Fruit fly (Drosophila melanogaster) whole organism, wandering third instar larva: ENCODE measurements around the gene Vdup1.

Experiments used
- Abd-B ChIP-seq: fragments of >200 bp; optimal IDR thresholded peaks from 2 replicates; lab custom pipeline; 2017; ENCODE audit warnings: missing biosample characterization, missing genetic modification characterization
- CG32264 ChIP-seq: fragments of 200-800 bp; sonication (Bioruptor generic); optimal IDR thresholded peaks from 2 replicates; lab custom pipeline; 2016; ENCODE audit warnings: missing biosample characterization, missing genetic modification characterization
- CG9705 ChIP-seq: fragments of 200-800 bp; sonication (Bioruptor generic); optimal IDR thresholded peaks from 2 replicates; lab custom pipeline; 2018; ENCODE audit warnings: missing biosample characterization, mild to moderate bottlenecking, missing genetic modification characterization
- CrebA ChIP-seq: fragments of 200-800 bp; sonication (Bioruptor generic); optimal IDR thresholded peaks from 2 replicates; lab custom pipeline; 2016; ENCODE audit warnings: missing biosample characterization, mild to moderate bottlenecking, missing genetic modification characterization, borderline replicate concordance
- Dfd ChIP-seq: fragments of >200 bp; optimal IDR thresholded peaks from 2 replicates; lab custom pipeline; 2017; ENCODE audit warnings: missing biosample characterization, missing genetic modification characterization
- Dif ChIP-seq: fragments of 200-275, 200-300 bp; sonication (Bioruptor generic); optimal IDR thresholded peaks from 2 replicates; lab custom pipeline; 2018; ENCODE audit warnings: missing biosample characterization, missing genetic modification characterization; ENCODE audit not compliant: partially characterized antibody
- GATAd ChIP-seq: sonication (Bioruptor generic); optimal IDR thresholded peaks from 2 replicates; lab custom pipeline; 2016; ENCODE audit warnings: missing biosample characterization, missing genetic modification characterization
- HLH106 ChIP-seq: fragments of 200-800 bp; optimal IDR thresholded peaks from 3 replicates; lab custom pipeline; 2019; ENCODE audit warnings: missing biosample characterization, mild to moderate bottlenecking, missing genetic modification characterization, moderate library complexity
- Hnf4 ChIP-seq: fragments of 200-800 bp; sonication (Bioruptor generic); optimal IDR thresholded peaks from 2 replicates; lab custom pipeline; 2016; ENCODE audit warnings: missing biosample characterization, mild to moderate bottlenecking, missing genetic modification characterization
- Hr78 ChIP-seq: fragments of >200 bp; optimal IDR thresholded peaks from 2 replicates; lab custom pipeline; 2017; ENCODE audit warnings: missing biosample characterization, missing genetic modification characterization
- Hr83 ChIP-seq: fragments of 200-300 bp; sonication (Bioruptor generic); optimal IDR thresholded peaks from 2 replicates; lab custom pipeline; 2016; ENCODE audit warnings: missing biosample characterization, mild to moderate bottlenecking, missing genetic modification characterization, moderate library complexity; ENCODE audit not compliant: poor library complexity, severe bottlenecking
- Jra ChIP-seq: sonication (Bioruptor generic); optimal IDR thresholded peaks from 2 replicates; lab custom pipeline; 2016; ENCODE audit warnings: missing biosample characterization, missing genetic modification characterization
- Mio ChIP-seq: sonication (Bioruptor generic); optimal IDR thresholded peaks from 2 replicates; lab custom pipeline; 2016; ENCODE audit warnings: missing biosample characterization, missing genetic modification characterization
- Myc ChIP-seq: fragments of >200 bp; optimal IDR thresholded peaks from 2 replicates; lab custom pipeline; 2017
- N ChIP-seq: fragments of >200 bp; optimal IDR thresholded peaks from 2 replicates; lab custom pipeline; 2018; ENCODE audit warnings: missing biosample characterization, missing external identifiers, missing genetic modification characterization
- OdsH ChIP-seq: fragments of 200-800 bp; sonication (Bioruptor generic); optimal IDR thresholded peaks from 2 replicates; lab custom pipeline; 2016; ENCODE audit warnings: missing biosample characterization, mild to moderate bottlenecking, missing genetic modification characterization
- Rel ChIP-seq, 2 experiments: fragments of 200-800 bp; sonication (Bioruptor generic) in 1 of 2; optimal IDR thresholded peaks; 2 replicates in 1 of 2; 3 replicates in 1 of 2; lab custom pipeline; 2016 to 2019; ENCODE audit warnings: mild to moderate bottlenecking in 2 of 2, missing biosample characterization in 2 of 2, missing genetic modification characterization in 2 of 2, moderate library complexity in 1 of 2
- Sp1 ChIP-seq: fragments of 200-800 bp; sonication (Bioruptor generic); optimal IDR thresholded peaks from 3 replicates; lab custom pipeline; 2019; ENCODE audit warnings: missing biosample characterization, mild to moderate bottlenecking, missing genetic modification characterization, moderate library complexity
- Vsx2 ChIP-seq: fragments of 200-300, 225-300 bp; sonication (Bioruptor generic); optimal IDR thresholded peaks from 2 replicates; lab custom pipeline; 2018; ENCODE audit warnings: missing biosample characterization, missing genetic modification characterization; ENCODE audit not compliant: partially characterized antibody
- br ChIP-seq: fragments of 200-800 bp; sonication (Bioruptor generic); optimal IDR thresholded peaks from 2 replicates; lab custom pipeline; 2016; ENCODE audit warnings: missing biosample characterization, missing genetic modification characterization
- brk ChIP-seq: fragments of 200-800 bp; sonication (Bioruptor generic); optimal IDR thresholded peaks from 2 replicates; lab custom pipeline; 2016; ENCODE audit warnings: missing biosample characterization, mild to moderate bottlenecking, missing genetic modification characterization
- dl ChIP-seq, 2 experiments: fragments of 175-275, 200-275 bp in 1 of 2; fragments of 200-275 bp in 1 of 2; sonication (Bioruptor generic); optimal IDR thresholded peaks; lab custom pipeline; 2018; ENCODE audit warnings: mild to moderate bottlenecking in 2 of 2, missing biosample characterization in 2 of 2, missing genetic modification characterization in 2 of 2, moderate library complexity in 2 of 2; ENCODE audit not compliant: partially characterized antibody in 2 of 2, insufficient read depth in 1 of 2
- dmrt93B ChIP-seq: fragments of 200-800 bp; sonication (Bioruptor generic); optimal IDR thresholded peaks from 2 replicates; lab custom pipeline; 2018; ENCODE audit warnings: missing biosample characterization, mild to moderate bottlenecking, missing genetic modification characterization
- dsf ChIP-seq: sonication (Bioruptor generic); optimal IDR thresholded peaks from 2 replicates; lab custom pipeline; 2016; ENCODE audit warnings: missing biosample characterization, missing genetic modification characterization, borderline replicate concordance
- ey ChIP-seq: fragments of 200-800 bp; sonication (Bioruptor generic); optimal IDR thresholded peaks from 2 replicates; lab custom pipeline; 2016; ENCODE audit warnings: missing biosample characterization, missing genetic modification characterization
- foxo ChIP-seq, 2 experiments: fragments of 200-800 bp; sonication (Bioruptor generic); optimal IDR thresholded peaks; 2 replicates in 1 of 2; 3 replicates in 1 of 2; lab custom pipeline; 2016 to 2017; ENCODE audit warnings: missing biosample characterization in 2 of 2, missing genetic modification characterization in 2 of 2
- fru ChIP-seq: fragments of 200-800 bp; sonication (Bioruptor generic); optimal IDR thresholded peaks from 3 replicates; lab custom pipeline; 2016; ENCODE audit warnings: missing biosample characterization, mild to moderate bottlenecking, missing genetic modification characterization
- h ChIP-seq: fragments of 200-800 bp; sonication (Bioruptor generic); optimal IDR thresholded peaks from 3 replicates; lab custom pipeline; 2016; ENCODE audit warnings: missing biosample characterization, mild to moderate bottlenecking, missing genetic modification characterization
- jim ChIP-seq: fragments of 175-275, 200-325 bp; sonication (Bioruptor generic); optimal IDR thresholded peaks from 2 replicates; lab custom pipeline; 2016; ENCODE audit warnings: missing biosample characterization, mild to moderate bottlenecking, missing genetic modification characterization
- lola ChIP-seq: fragments of >200 bp; optimal IDR thresholded peaks from 2 replicates; lab custom pipeline; 2017; ENCODE audit warnings: missing biosample characterization, missing genetic modification characterization
- pan ChIP-seq: fragments of >200 bp; optimal IDR thresholded peaks from 2 replicates; lab custom pipeline; 2017
- psq ChIP-seq: fragments of 200-800 bp; sonication (Bioruptor generic); optimal IDR thresholded peaks from 3 replicates; lab custom pipeline; 2017; ENCODE audit warnings: missing biosample characterization, mild to moderate bottlenecking, missing genetic modification characterization, moderate library complexity
- rgr ChIP-seq: fragments of 200-800 bp; sonication (Bioruptor generic); optimal IDR thresholded peaks from 3 replicates; lab custom pipeline; 2016; ENCODE audit warnings: missing biosample characterization, mild to moderate bottlenecking, missing genetic modification characterization
- sage ChIP-seq: fragments of 200-800 bp; sonication (Bioruptor generic); optimal IDR thresholded peaks from 2 replicates; lab custom pipeline; 2016; ENCODE audit warnings: missing biosample characterization, mild to moderate bottlenecking, missing genetic modification characterization
- sv ChIP-seq: fragments of 200-800 bp; sonication (Bioruptor generic); optimal IDR thresholded peaks from 3 replicates; lab custom pipeline; 2016; ENCODE audit warnings: missing biosample characterization, missing genetic modification characterization
- tai ChIP-seq: sonication (Bioruptor generic); optimal IDR thresholded peaks from 2 replicates; lab custom pipeline; 2016; ENCODE audit warnings: missing biosample characterization, missing genetic modification characterization
- usp ChIP-seq: fragments of >200 bp; optimal IDR thresholded peaks from 2 replicates; lab custom pipeline; 2017; ENCODE audit warnings: missing biosample characterization, missing genetic modification characterization
- woc ChIP-seq: sonication (Bioruptor generic); optimal IDR thresholded peaks from 2 replicates; lab custom pipeline; 2016; ENCODE audit warnings: missing biosample characterization, mild to moderate bottlenecking, missing genetic modification characterization

The Vdup1 gene

dm6 chr3L:224004-224951, 45.5 kb upstream of the Vdup1 start (continued):
- TF ChIP-seq Myc (no peak), GATAd (GFP tag; lab: Kevin White, UChicago) (no peak)

- TF ChIP-seq lola: no peak
- TF ChIP-seq dl (GFP tag; optimal IDR thresholded peaks at IDR 0.05; lab: Kevin White, UChicago; ENCODE audit: insufficient read depth in 1 of 2, partially characterized antibody in 2 of 2): no peak
- peak; percentile 73 for TF ChIP-seq h (GFP tag; lab: Kevin White, UChicago)
- TF ChIP-seq psq: peak; percentile 53
- TF ChIP-seq Vsx2 (GFP tag; lab: Kevin White, UChicago): no peak
- no peak for TF ChIP-seq tai (GFP tag; lab: Kevin White, UChicago)
- TF ChIP-seq CG32264 (GFP tag; lab: Kevin White, UChicago): no peak
- peak; percentile 44 for TF ChIP-seq sage (GFP tag; lab: Kevin White, UChicago)
- TF ChIP-seq CG9705: peak; percentile 67
- no peak for TF ChIP-seq N
- TF ChIP-seq Mio (GFP tag; lab: Kevin White, UChicago): no peak
- TF ChIP-seq br (GFP tag; lab: Kevin White, UChicago): peak; percentile 68
- peak; percentile 17 for TF ChIP-seq jim (GFP tag; lab: Kevin White, UChicago)
- TF ChIP-seq usp (GFP tag; lab: Kevin White, UChicago): no peak
- peak; percentile 63 for TF ChIP-seq Hr83 (GFP tag; lab: Kevin White, UChicago)
- peak; percentile 77 for TF ChIP-seq ey
- TF ChIP-seq Rel (GFP tag; optimal IDR thresholded peaks at IDR 0.05; lab: Kevin White, UChicago): peak; percentile 3
- TF ChIP-seq Rel (tag; optimal IDR thresholded peaks at IDR 0.05; lab: Kevin White, UChicago): no peak
- TF ChIP-seq OdsH (GFP tag; lab: Kevin White, UChicago): peak; percentile 60
- TF ChIP-seq fru (GFP tag; lab: Kevin White, UChicago): peak; percentile 74
- TF ChIP-seq brk: no peak
- no peak for TF ChIP-seq GATAd (GFP tag; lab: Kevin White, UChicago)
- no peak for TF ChIP-seq Hr78 (GFP tag; lab: Kevin White, UChicago)
- TF ChIP-seq rgr (GFP tag; lab: Kevin White, UChicago): peak; percentile 58
- TF ChIP-seq sv: peak; percentile 82
- no peak for TF ChIP-seq Abd-B (GFP tag; lab: Kevin White, UChicago)
- no peak for TF ChIP-seq Dfd (GFP tag; lab: Kevin White, UChicago)
- TF ChIP-seq Jra (GFP tag; lab: Kevin White, UChicago): no peak
- peak in 1 of 2 experiments; percentile 81 for TF ChIP-seq foxo (GFP tag; optimal IDR thresholded peaks at IDR 0.05; lab: Kevin White, UChicago)
- peak; percentile 85 for TF ChIP-seq HLH106 (tag; lab: Kevin White, UChicago)
- TF ChIP-seq CrebA (GFP tag; lab: Kevin White, UChicago): no peak
- peak; percentile 61 for TF ChIP-seq Sp1 (GFP tag; lab: Kevin White, UChicago)
- TF ChIP-seq dsf (GFP tag; lab: Kevin White, UChicago): no peak
- no peak for TF ChIP-seq Myc
- peak; percentile 4 for TF ChIP-seq Hnf4 (GFP tag; lab: Kevin White, UChicago)
- TF ChIP-seq pan (lab: Kevin White, UChicago): no peak
- TF ChIP-seq woc (GFP tag; lab: Kevin White, UChicago): peak; percentile 37
- peak; percentile 73 for TF ChIP-seq dmrt93B (GFP tag; lab: Kevin White, UChicago)
- TF ChIP-seq Dif (GFP tag; lab: Kevin White, UChicago): no peak
- TF ChIP-seq, all 38 proteins: peak for 19
These were observed 44.5 kb upstream of the Vdup1 start, which contains the start of the genes pyx and CG33229 for dm6 chr3L:223019-223902. Gene pyx, minus strand, starts transcription at chr3L:223069. Gene CG33229, plus strand, starts transcription at chr3L:223852.
